Worm (Caenorhabditis elegans) whole organism, L3 larva: ENCODE results near the gene tbc-16.

Source experiments
- aly-2 ChIP-seq: fragments of 150-350 bp; optimal IDR thresholded peaks from 2 replicates; lab custom pipeline; 2014; ENCODE audit warnings: missing biosample characterization, missing genetic modification characterization
- ceh-28 ChIP-seq: fragments of 150-350 bp; optimal IDR thresholded peaks from 2 replicates; lab custom pipeline; 2014; ENCODE audit warnings: missing biosample characterization, missing genetic modification reagents, missing genetic modification characterization
- snpc-4 ChIP-seq: fragments of 150-350 bp; optimal IDR thresholded peaks from 2 replicates; lab custom pipeline; 2014; ENCODE audit warnings: missing biosample characterization, missing genetic modification characterization
- unc-62 ChIP-seq: fragments of 150-350 bp; sonication (generic microtip); optimal IDR thresholded peaks from 4 replicates; lab custom pipeline; 2014; ENCODE audit warnings: missing biosample characterization, missing genetic modification reagents, missing genetic modification characterization

DNA sequence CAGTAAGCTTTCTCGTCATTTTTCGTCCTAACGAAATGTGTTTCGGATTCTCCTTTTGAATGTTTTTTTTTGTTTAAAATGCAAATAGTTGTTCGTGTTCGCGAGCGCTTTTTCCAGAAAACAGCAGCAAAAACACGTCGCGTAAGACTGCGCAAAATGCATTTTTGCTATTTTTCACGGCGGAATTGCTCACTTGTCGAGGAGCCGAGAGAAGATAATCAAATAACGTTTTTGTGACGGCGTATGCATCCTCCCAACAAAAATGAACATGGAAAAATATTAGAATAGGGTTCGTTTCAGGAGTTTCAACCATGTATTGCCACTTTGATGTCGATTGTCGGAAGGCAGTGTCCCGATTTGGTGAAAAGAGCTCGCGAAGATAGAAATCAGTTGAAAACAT lies 20.1 kb upstream of the tbc-16 start:
- TF ChIP-seq unc-62 (GFP tag; lab: Kevin White, UChicago), result no peak
- TF ChIP-seq snpc-4 (tag; lab: Kevin White, UChicago), result no peak
- no peak for TF ChIP-seq ceh-28 (tag; lab: Kevin White, UChicago)
- TF ChIP-seq aly-2, result no peak
